Worm (Caenorhabditis elegans) whole organism, late embryonic: ENCODE data around the gene ZK154.1.

Experiments used
- ahr-1 ChIP-seq: sonication (generic microtip); optimal IDR thresholded peaks from 2 replicates; lab custom pipeline; 2016; ENCODE audit warnings: missing genetic modification characterization, missing compliant biosample characterization
- ceh-30 ChIP-seq: fragments of 150-350 bp; optimal IDR thresholded peaks from 2 replicates; lab custom pipeline; 2014; ENCODE audit warnings: missing biosample characterization, missing genetic modification characterization
- hlh-13 ChIP-seq: fragments of 200-800 bp; sonication (Bioruptor generic); optimal IDR thresholded peaks from 2 replicates; lab custom pipeline; 2018; ENCODE audit warnings: mild to moderate bottlenecking, missing genetic modification characterization, missing compliant biosample characterization
- lin-11 ChIP-seq: fragments of 200-800 bp; sonication (Bioruptor generic); optimal IDR thresholded peaks from 2 replicates; lab custom pipeline; 2018; ENCODE audit warnings: mild to moderate bottlenecking, missing genetic modification characterization, missing compliant biosample characterization
- nfya-1 ChIP-seq: sonication (generic microtip); optimal IDR thresholded peaks from 2 replicates; lab custom pipeline; 2017; ENCODE audit warnings: missing genetic modification characterization, mild to moderate bottlenecking, missing compliant biosample characterization, antibody characterized with exemption, moderate library complexity
- nhr-232 ChIP-seq: sonication (generic microtip); optimal IDR thresholded peaks from 2 replicates; lab custom pipeline; 2016; ENCODE audit warnings: missing genetic modification characterization, missing compliant biosample characterization
- pha-4 ChIP-seq: fragments of 150-350 bp; optimal IDR thresholded peaks from 2 replicates; lab custom pipeline; 2018; ENCODE audit warnings: missing biosample characterization, missing genetic modification reagents, missing genetic modification characterization

DNA sequence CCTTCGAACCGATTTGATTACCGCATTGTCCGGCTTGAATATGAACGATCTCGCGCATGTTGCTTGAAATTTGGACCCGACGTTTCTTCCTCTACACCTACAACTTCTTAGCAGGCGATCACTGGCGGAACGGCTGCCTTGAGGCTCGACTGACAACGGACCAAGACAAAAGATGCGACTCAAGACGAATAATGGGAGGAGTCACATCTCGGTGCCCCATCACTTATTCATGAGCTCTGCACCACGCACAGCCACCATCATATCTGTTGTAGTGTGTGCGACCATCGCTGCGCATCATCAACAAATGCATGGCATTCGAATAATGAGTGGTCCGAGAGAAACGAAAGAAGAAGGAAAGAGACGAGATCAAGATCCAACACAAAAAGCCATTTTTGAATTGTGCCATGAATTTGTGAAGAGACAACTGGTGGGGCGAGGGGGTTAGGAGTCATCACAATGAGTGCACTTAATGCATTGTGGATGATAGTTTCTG is 2.8 kb upstream of the ZK154.1 start, which contains the start of gene mec-7:
- TF ChIP-seq ahr-1 (tag; lab: Kevin White, UChicago): no peak
- TF ChIP-seq nfya-1 (tag; lab: Kevin White, UChicago): no peak
- no peak for TF ChIP-seq nhr-232
- no peak for TF ChIP-seq pha-4 (tag; lab: Kevin White, UChicago)
- TF ChIP-seq hlh-13 (GFP tag; lab: Kevin White, UChicago): no peak
- TF ChIP-seq lin-11 (tag; lab: Kevin White, UChicago): no peak
- no peak for TF ChIP-seq ceh-30 (tag; lab: Kevin White, UChicago)
